Fruit fly (Drosophila melanogaster) whole organism: ENCODE measurements around the gene CG2310.

Experiments used
- CG8478 ChIP-seq: fragments of >200 bp; optimal IDR thresholded peaks from 2 replicates; lab custom pipeline; 2018; ENCODE audit warnings: inconsistent platforms
- Dll ChIP-seq: fragments of >200 bp; optimal IDR thresholded peaks from 2 replicates; lab custom pipeline; 2017
- EcR ChIP-seq, 2 experiments: fragments of >200 bp; optimal IDR thresholded peaks; 2 replicates each; lab custom pipeline; 2017; ENCODE audit warnings: missing biosample characterization in 2 of 2, missing genetic modification characterization in 2 of 2, missing genetic modification reagents in 2 of 2
- pan ChIP-seq: fragments of >200 bp; optimal IDR thresholded peaks from 2 replicates; lab custom pipeline; 2017
- psq ChIP-seq: fragments of >200 bp; optimal IDR thresholded peaks from 2 replicates; lab custom pipeline; 2017
- usp ChIP-seq: fragments of >200 bp; optimal IDR thresholded peaks from 2 replicates; lab custom pipeline; 2017; ENCODE audit warnings: missing biosample characterization, missing genetic modification characterization, mixed read lengths

Gene CG2310

DNA sequence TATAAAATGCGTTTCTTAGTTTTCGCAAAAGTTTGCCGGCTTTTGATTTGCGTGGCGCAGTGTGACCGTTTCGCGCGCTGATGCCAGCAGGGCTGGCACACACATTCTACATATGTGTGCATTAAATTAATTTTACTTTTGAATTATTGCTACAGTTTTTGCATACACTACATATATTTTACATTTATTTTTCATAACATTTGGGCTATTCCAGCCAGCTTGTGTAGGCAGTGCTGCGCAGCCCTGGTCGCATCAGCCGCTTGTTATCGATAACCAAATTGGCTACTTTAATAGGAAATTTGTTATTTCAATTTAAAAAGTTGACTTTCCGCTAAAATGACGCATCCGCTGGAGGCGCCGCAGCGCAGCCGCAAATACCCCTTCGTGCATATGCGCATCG is 4.1 kb downstream of the CG2310 start, which contains the start of the genes CG2321 and CG2006:
TSS of gene CG2321 (minus strand) at position 57 of the 400 bp plus-strand sequence.
TSS of gene CG2006 (plus strand) at position 260 of the 400 bp plus-strand sequence.
- TF ChIP-seq CG8478 (lab: Kevin White, UChicago) (no peak), usp (GFP tag; lab: Kevin White, UChicago) (no peak), EcR (GFP tag; optimal IDR thresholded peaks at IDR 0.05; lab: Kevin White, UChicago) (no peak), Dll (lab: Kevin White, UChicago) (no peak), psq (lab: Kevin White, UChicago) (no peak), pan (lab: Kevin White, UChicago) (no peak)

- TF ChIP-seq psq (lab: Kevin White, UChicago) (no peak), usp (GFP tag; lab: Kevin White, UChicago) (no peak), pan (lab: Kevin White, UChicago) (no peak), Dll (lab: Kevin White, UChicago) (no peak), CG8478 (lab: Kevin White, UChicago) (no peak), EcR (GFP tag; optimal IDR thresholded peaks at IDR 0.05; lab: Kevin White, UChicago) (no peak)
Observed at dm6 chr3R:29479922-29480321, 13.4 kb downstream of the CG2310 start.

dm6 chr3R:29478952-29479538 is 14.3 kb downstream of the CG2310 start:
- TF ChIP-seq Dll (lab: Kevin White, UChicago), result no peak
- no peak for TF ChIP-seq pan (lab: Kevin White, UChicago)
- no peak for TF ChIP-seq psq (lab: Kevin White, UChicago)
- no peak for TF ChIP-seq usp (GFP tag; lab: Kevin White, UChicago)
- no peak for TF ChIP-seq EcR (GFP tag; optimal IDR thresholded peaks at IDR 0.05; lab: Kevin White, UChicago)
- TF ChIP-seq CG8478 (lab: Kevin White, UChicago), result no peak

dm6 chr3R:29470122-29470521 is 23.2 kb downstream of the CG2310 start:
- no peak for TF ChIP-seq usp (GFP tag; lab: Kevin White, UChicago)

DNA sequence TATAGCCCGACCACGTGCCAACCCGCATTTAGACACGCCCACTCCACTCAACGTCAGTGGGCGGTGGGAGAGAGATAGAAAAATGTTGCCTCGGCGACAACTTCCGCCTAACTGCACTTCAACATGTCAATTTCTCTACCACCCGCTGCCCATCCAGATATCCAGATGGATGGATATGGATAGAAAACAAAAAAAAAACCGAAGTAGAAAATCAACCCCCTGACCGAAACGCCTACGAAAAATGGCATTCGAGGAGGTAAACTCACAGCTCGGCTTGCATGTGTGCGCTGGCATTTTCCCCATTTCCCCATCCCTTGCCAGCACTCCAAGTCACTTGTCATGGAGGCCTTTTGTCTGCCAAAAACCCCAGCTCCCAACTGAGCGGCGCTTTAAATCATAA is 26.6 kb downstream of the CG2310 start:
- TF ChIP-seq psq (lab: Kevin White, UChicago) (no peak), Dll (lab: Kevin White, UChicago) (no peak), pan (lab: Kevin White, UChicago) (no peak), CG8478 (lab: Kevin White, UChicago) (no peak), EcR (GFP tag; optimal IDR thresholded peaks at IDR 0.05; lab: Kevin White, UChicago) (no peak), usp (GFP tag; lab: Kevin White, UChicago) (no peak)

dm6 chr3R:29461846-29462245 is 31.5 kb downstream of the CG2310 start:
- no peak for TF ChIP-seq pan (lab: Kevin White, UChicago)
- no peak for TF ChIP-seq EcR (GFP tag; optimal IDR thresholded peaks at IDR 0.05; lab: Kevin White, UChicago)
- no peak for TF ChIP-seq usp (GFP tag; lab: Kevin White, UChicago)
- no peak for TF ChIP-seq CG8478 (lab: Kevin White, UChicago)
- no peak for TF ChIP-seq Dll (lab: Kevin White, UChicago)
- TF ChIP-seq psq (lab: Kevin White, UChicago), result no peak

dm6 chr3R:29461069-29461468 is 32.2 kb downstream of the CG2310 start:
- TF ChIP-seq EcR (GFP tag; optimal IDR thresholded peaks at IDR 0.05; lab: Kevin White, UChicago) (peak; percentile 29 to 71), CG8478 (lab: Kevin White, UChicago) (no peak), Dll (lab: Kevin White, UChicago) (no peak)

- TF ChIP-seq usp (GFP tag; lab: Kevin White, UChicago) (no peak), pan (lab: Kevin White, UChicago) (no peak), Dll (lab: Kevin White, UChicago) (no peak), CG8478 (lab: Kevin White, UChicago) (no peak), EcR (GFP tag; optimal IDR thresholded peaks at IDR 0.05; lab: Kevin White, UChicago) (no peak), psq (lab: Kevin White, UChicago) (no peak)
Observed at dm6 chr3R:29460225-29460927, 32.9 kb downstream of the CG2310 start.

- TF ChIP-seq pan (lab: Kevin White, UChicago) (no peak), EcR (GFP tag; optimal IDR thresholded peaks at IDR 0.05; lab: Kevin White, UChicago) (peak in 1 of 2 experiments; percentile 76)
Observed at dm6 chr3R:29458689-29459136, 34.6 kb downstream of the CG2310 start.

DNA sequence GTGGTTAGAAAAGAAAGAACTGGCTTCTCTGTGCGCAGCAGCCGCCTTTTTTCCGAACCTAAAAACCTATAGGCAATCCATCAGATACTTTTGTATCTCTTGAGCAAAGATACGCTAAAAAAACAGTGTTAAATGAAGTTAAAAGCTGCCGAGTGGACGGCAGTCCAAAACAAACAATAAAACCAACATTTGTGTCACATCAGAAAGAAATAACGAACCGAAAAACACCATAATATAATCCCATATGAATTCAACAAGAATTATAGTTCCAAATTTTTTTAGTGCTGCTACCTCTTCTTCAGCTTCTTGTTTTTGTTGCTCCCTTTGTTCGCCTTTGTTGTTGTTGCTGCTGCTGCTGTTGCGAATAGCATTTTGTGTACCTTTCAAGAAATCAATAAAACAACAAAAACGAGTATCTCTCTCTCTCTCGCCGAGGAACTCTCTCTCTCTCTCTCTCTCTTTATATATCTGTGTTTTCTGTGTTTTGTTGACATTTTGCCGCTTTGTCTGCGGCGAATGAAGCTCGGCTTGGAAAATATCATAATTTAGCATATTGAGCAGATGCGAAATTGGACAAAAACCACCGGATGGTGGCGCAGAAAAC is 35.4 kb downstream of the CG2310 start:
- no peak for TF ChIP-seq Dll (lab: Kevin White, UChicago)
- no peak for TF ChIP-seq EcR (GFP tag; optimal IDR thresholded peaks at IDR 0.05; lab: Kevin White, UChicago)
- no peak for TF ChIP-seq pan (lab: Kevin White, UChicago)
- TF ChIP-seq CG8478 (lab: Kevin White, UChicago), result no peak
- no peak for TF ChIP-seq psq (lab: Kevin White, UChicago)
- TF ChIP-seq usp (GFP tag; lab: Kevin White, UChicago), result no peak

DNA sequence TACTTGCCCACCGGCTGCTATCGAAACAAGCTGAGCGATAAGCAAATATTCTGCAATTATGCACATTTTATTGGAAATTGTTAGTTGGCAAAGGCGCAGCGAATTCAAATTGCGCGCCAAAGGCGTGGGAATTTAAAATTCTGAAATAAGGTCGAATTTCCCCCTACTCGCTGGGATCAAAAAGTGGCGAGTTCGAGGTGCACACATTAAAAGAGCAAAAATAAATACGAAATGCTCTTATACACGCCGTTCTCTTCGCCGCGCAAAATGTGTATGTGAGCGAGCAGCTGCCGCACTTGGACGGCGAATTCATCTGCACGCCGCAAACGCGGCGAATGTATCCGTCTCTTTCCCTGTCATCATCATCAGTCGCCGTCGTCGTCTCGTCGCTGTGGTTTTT is 36.1 kb downstream of the CG2310 start:
- TF ChIP-seq Dll (lab: Kevin White, UChicago) (peak; percentile 35), usp (GFP tag; lab: Kevin White, UChicago) (no peak), psq (lab: Kevin White, UChicago) (no peak)
